Fruit fly (Drosophila melanogaster): ENCODE measurements around the gene CG5567.
A peak's percentile ranks its signal among the peaks of the same experiment; 100 is the strongest.

CG5567 gene

dm6 chr3L:17856655-17857479 is 13.5 kb upstream of the CG5567 start, which contains the start of gene CG5535 (continued):
- TF ChIP-seq Poxn (GFP tag; IDR thresholded peaks at IDR 0.05): no peak
- TF ChIP-seq lmd (GFP tag; IDR thresholded peaks at IDR 0.05): peak; percentile 67
- peak; percentile 59 for TF ChIP-seq E2f1 (GFP tag; IDR thresholded peaks at IDR 0.05)
- no peak for TF ChIP-seq Elba2 (GFP tag; optimal IDR thresholded peaks at IDR 0.05)
- TF ChIP-seq CG10366 (GFP tag; IDR thresholded peaks at IDR 0.05): peak; percentile 69
- TF ChIP-seq tx (GFP tag; optimal IDR thresholded peaks at IDR 0.05): no peak
- TF ChIP-seq mirr (GFP tag; optimal IDR thresholded peaks at IDR 0.05): peak; percentile 36
- peak; percentile 78 for TF ChIP-seq CG11723 (GFP tag; optimal IDR thresholded peaks at IDR 0.05)
- peak; percentile 48 for TF ChIP-seq ranshi (GFP tag; IDR thresholded peaks at IDR 0.05)
- 0 out of 2 replicates have a peak, but pooled peaks have one; percentile 17 for TF ChIP-seq CG8765 (GFP tag; IDR thresholded peaks at IDR 0.05)
- peak; percentile 34; the same call in 1 of the 2 replicates for TF ChIP-seq ssp (GFP tag; IDR thresholded peaks at IDR 0.05)
- no peak for TF ChIP-seq bowl (GFP tag; IDR thresholded peaks at IDR 0.05)
- peak; percentile 64; the same call in 1 of the 2 replicates for TF ChIP-seq CG1024 (GFP tag; IDR thresholded peaks at IDR 0.05)
- peak; percentile 47 for TF ChIP-seq CG12299 (tag; optimal IDR thresholded peaks at IDR 0.05)
- peak; percentile 90 for TF ChIP-seq Meics (GFP tag; optimal IDR thresholded peaks at IDR 0.05)
- TF ChIP-seq Dad (GFP tag; optimal IDR thresholded peaks at IDR 0.05): no peak
- TF ChIP-seq Mes4 (GFP tag; optimal IDR thresholded peaks at IDR 0.05): no peak
- TF ChIP-seq sim (GFP tag; IDR thresholded peaks at IDR 0.05): no peak
- TF ChIP-seq mld (GFP tag; IDR thresholded peaks at IDR 0.05; ENCODE audit: partially characterized antibody): no peak
- TF ChIP-seq Bteb2 (GFP tag; optimal IDR thresholded peaks at IDR 0.05): peak; percentile 15
- no peak for TF ChIP-seq HLH4C (GFP tag; IDR thresholded peaks at IDR 0.05; ENCODE audit: partially characterized antibody)
- no peak for TF ChIP-seq CG3065 (GFP tag; optimal IDR thresholded peaks at IDR 0.05)
- TF ChIP-seq p53 (GFP tag; optimal IDR thresholded peaks at IDR 0.05): no peak
- TF ChIP-seq CG8478 (optimal IDR thresholded peaks at IDR 0.05): no peak
- TF ChIP-seq Dip3 (GFP tag; optimal IDR thresholded peaks at IDR 0.05): peak; percentile 17
- TF ChIP-seq gro (GFP tag; optimal IDR thresholded peaks at IDR 0.05): peak; percentile 3
- TF ChIP-seq hkb (optimal IDR thresholded peaks at IDR 0.05): no peak
- peak; percentile 47; the same call in 1 of the 2 replicates for TF ChIP-seq hkb (GFP tag; IDR thresholded peaks at IDR 0.05)
- peak; percentile 3 for TF ChIP-seq Atf3 (GFP tag; optimal IDR thresholded peaks at IDR 0.05)
- TF ChIP-seq CG3726 (GFP tag; IDR thresholded peaks at IDR 0.05): no peak; the same call in 2 of the 3 replicates
- TF ChIP-seq klu (GFP tag; IDR thresholded peaks at IDR 0.05): peak; percentile 52
- TF ChIP-seq CG6175 (GFP tag; IDR thresholded peaks at IDR 0.05): peak; percentile 35; the same call in 1 of the 3 replicates
- peak; percentile 24 for TF ChIP-seq en (GFP tag; optimal IDR thresholded peaks at IDR 0.05)
- peak; percentile 24 for TF ChIP-seq CG11247 (GFP tag; IDR thresholded peaks at IDR 0.05)
- no peak for TF ChIP-seq Tbp (GFP tag; optimal IDR thresholded peaks at IDR 0.05)
- peak; percentile 48; the same call in 1 of the 2 replicates for TF ChIP-seq CG31224 (GFP tag; IDR thresholded peaks at IDR 0.05)
- peak; percentile 58 for TF ChIP-seq kni (GFP tag; optimal IDR thresholded peaks at IDR 0.05)
- peak; percentile 84 for TF ChIP-seq Nf-YC (tag; optimal IDR thresholded peaks at IDR 0.05)
- peak; percentile 53; the same call in 2 of the 3 replicates for TF ChIP-seq ase (GFP tag; IDR thresholded peaks at IDR 0.05)
- no peak for TF ChIP-seq br (optimal IDR thresholded peaks at IDR 0.05)
- TF ChIP-seq row (GFP tag; IDR thresholded peaks at IDR 0.05): peak; percentile 88
- peak; percentile 22; the same call in 1 of the 2 replicates for TF ChIP-seq CG17612 (GFP tag; IDR thresholded peaks at IDR 0.05)
- TF ChIP-seq Ssrp (tag; optimal IDR thresholded peaks at IDR 0.05): peak; percentile 87
- TF ChIP-seq cas (GFP tag; IDR thresholded peaks at IDR 0.05): peak; percentile 26; the same call in 1 of the 2 replicates
- TF ChIP-seq cg (GFP tag; optimal IDR thresholded peaks at IDR 0.05): peak; percentile 4
- TF ChIP-seq CG17361 (GFP tag; IDR thresholded peaks at IDR 0.05): peak; percentile 99
- TF ChIP-seq Jarid2 (GFP tag; optimal IDR thresholded peaks at IDR 0.05): peak; percentile 35
- peak; percentile 22; the same call in 1 of the 2 replicates for TF ChIP-seq Awh (GFP tag; IDR thresholded peaks at IDR 0.05)
- 0 out of 3 replicates have a peak, but pooled peaks have one; percentile 14 for TF ChIP-seq CG34224 (GFP tag; IDR thresholded peaks at IDR 0.05; ENCODE audit: partially characterized antibody)
- peak; percentile 88 for TF ChIP-seq bcd (GFP tag; optimal IDR thresholded peaks at IDR 0.05)
- no peak for TF ChIP-seq nau (GFP tag; optimal IDR thresholded peaks at IDR 0.05)
